Worm (Caenorhabditis elegans) whole organism, L1 larva: ENCODE measurements around the gene Y44A6D.6.

ENCODE experiments used
- C16A3.4 ChIP-seq: fragments of 150-350 bp; optimal IDR thresholded peaks from 2 replicates; lab custom pipeline; 2014; ENCODE audit warnings: missing biosample characterization, missing genetic modification characterization
- F16B12.6 ChIP-seq: fragments of 150-350 bp; optimal IDR thresholded peaks from 2 replicates; lab custom pipeline; 2014; ENCODE audit warnings: missing biosample characterization, missing genetic modification characterization
- Y116A8C.19 ChIP-seq: sonication (generic microtip); optimal IDR thresholded peaks from 2 replicates; lab custom pipeline; 2016; ENCODE audit warnings: missing compliant biosample characterization, missing genetic modification characterization, borderline replicate concordance
- blmp-1 ChIP-seq: fragments of 150-350 bp; optimal IDR thresholded peaks from 2 replicates; lab custom pipeline; 2014; ENCODE audit warnings: missing biosample characterization, missing genetic modification characterization
- ceh-63 ChIP-seq: fragments of 200-800 bp; sonication (Bioruptor generic); optimal IDR thresholded peaks from 2 replicates; lab custom pipeline; 2018; ENCODE audit warnings: mild to moderate bottlenecking, missing genetic modification characterization, missing compliant biosample characterization
- ceh-8 ChIP-seq: fragments of 200-800 bp; sonication (Bioruptor generic); optimal IDR thresholded peaks from 2 replicates; lab custom pipeline; 2018; ENCODE audit warnings: mild to moderate bottlenecking, missing genetic modification characterization, moderate library complexity, missing compliant biosample characterization
- ceh-88 ChIP-seq: fragments of 200-800 bp; sonication (Bioruptor generic); IDR thresholded peaks from 2 replicates; pipeline ENCODE4 v1.3.6; 2022; ENCODE audit warnings: missing genetic modification characterization, missing compliant biosample characterization
- ces-1 ChIP-seq: fragments of 150-350 bp; optimal IDR thresholded peaks from 2 replicates; lab custom pipeline; 2014; ENCODE audit warnings: missing biosample characterization, missing genetic modification reagents, missing genetic modification characterization
- dpl-1 ChIP-seq, 3 experiments: fragments of 150-350 bp in 2 of 3; sonication (generic microtip) in 1 of 3; optimal IDR thresholded peaks; 2 replicates each; lab custom pipeline; 2014 to 2017; ENCODE audit warnings: missing biosample characterization in 3 of 3, missing genetic modification characterization in 3 of 3, missing genetic modification reagents in 3 of 3
- efl-1 ChIP-seq, 4 experiments: fragments of 150-350 bp; optimal IDR thresholded peaks in 3 of 4; peaks in 1 of 4; 1 replicate in 1 of 4; 2 replicates in 3 of 4; lab custom pipeline; 2014; ENCODE audit warnings: missing biosample characterization in 2 of 4, missing genetic modification characterization in 2 of 4, missing genetic modification reagents in 2 of 4
- efl-3 ChIP-seq: fragments of 200-800 bp; sonication (Bioruptor generic); optimal IDR thresholded peaks from 2 replicates; lab custom pipeline; 2018; ENCODE audit warnings: mild to moderate bottlenecking, missing genetic modification characterization, missing compliant biosample characterization
- elt-2 ChIP-seq: sonication (generic microtip); optimal IDR thresholded peaks from 2 replicates; lab custom pipeline; 2016; ENCODE audit warnings: missing genetic modification characterization, mild to moderate bottlenecking, inconsistent platforms, missing compliant biosample characterization, missing genetic modification reagents
- elt-3 ChIP-seq, 6 experiments: fragments of 150-350 bp in 1 of 6; sonication (generic microtip); optimal IDR thresholded peaks; 2 replicates each; lab custom pipeline; 2017 to 2018; ENCODE audit warnings: missing biosample characterization in 6 of 6, missing genetic modification characterization in 6 of 6, inconsistent platforms in 1 of 6
- fkh-10 ChIP-seq: sonication (generic microtip); optimal IDR thresholded peaks from 2 replicates; lab custom pipeline; 2017; ENCODE audit warnings: missing biosample characterization, missing genetic modification reagents, missing genetic modification characterization
- fkh-4 ChIP-seq: sonication (generic microtip); optimal IDR thresholded peaks from 2 replicates; lab custom pipeline; 2016; ENCODE audit warnings: missing compliant biosample characterization, missing genetic modification characterization, borderline replicate concordance
- fkh-8 ChIP-seq: sonication (generic microtip); optimal IDR thresholded peaks from 2 replicates; lab custom pipeline; 2016; ENCODE audit warnings: mild to moderate bottlenecking, missing genetic modification characterization, missing compliant biosample characterization
- grh-1 ChIP-seq: fragments of 200-800 bp; sonication (Bioruptor generic); IDR thresholded peaks from 2 replicates; pipeline ENCODE4 v1.3.6; 2022; ENCODE audit warnings: missing genetic modification reagents, missing genetic modification characterization, missing compliant biosample characterization
- hlh-17 ChIP-seq: fragments of 200-800 bp; sonication (Bioruptor generic); optimal IDR thresholded peaks from 2 replicates; lab custom pipeline; 2018; ENCODE audit warnings: missing genetic modification characterization, mild to moderate bottlenecking, missing compliant biosample characterization, moderate library complexity, borderline replicate concordance
- hlh-4 ChIP-seq: sonication (generic microtip); optimal IDR thresholded peaks from 2 replicates; lab custom pipeline; 2016; ENCODE audit warnings: mild to moderate bottlenecking, missing genetic modification characterization, missing compliant biosample characterization
- hpl-2 ChIP-seq: fragments of 150-350 bp; optimal IDR thresholded peaks from 2 replicates; lab custom pipeline; 2014; ENCODE audit warnings: missing biosample characterization, missing genetic modification reagents, missing genetic modification characterization
- irx-1 ChIP-seq: sonication (generic microtip); optimal IDR thresholded peaks from 2 replicates; lab custom pipeline; 2016; ENCODE audit warnings: missing genetic modification characterization, missing compliant biosample characterization
- isw-1 ChIP-seq: fragments of 200-800 bp; sonication (Bioruptor generic); IDR thresholded peaks from 2 replicates; pipeline ENCODE4 v1.3.6; 2022; ENCODE audit warnings: missing genetic modification characterization, missing compliant biosample characterization
- jun-1 ChIP-seq: fragments of 150-350 bp; optimal IDR thresholded peaks from 2 replicates; lab custom pipeline; 2014; ENCODE audit warnings: missing biosample characterization, missing genetic modification reagents, missing genetic modification characterization
- lin-13 ChIP-seq: fragments of 150-350 bp; optimal IDR thresholded peaks from 2 replicates; lab custom pipeline; 2014; ENCODE audit warnings: missing biosample characterization, missing genetic modification reagents, missing genetic modification characterization
- lin-14 ChIP-seq: fragments of 200-800 bp; sonication (Bioruptor generic); optimal IDR thresholded peaks from 2 replicates; lab custom pipeline; 2018; ENCODE audit warnings: mild to moderate bottlenecking, missing genetic modification characterization, moderate library complexity, missing compliant biosample characterization
- lin-15B ChIP-seq: fragments of 150-350 bp; sonication (generic microtip); optimal IDR thresholded peaks from 3 replicates; lab custom pipeline; 2014; ENCODE audit warnings: missing biosample characterization, missing genetic modification characterization
- lin-35 ChIP-seq, 2 experiments: fragments of 150-350 bp; optimal IDR thresholded peaks; 2 replicates each; lab custom pipeline; 2014; ENCODE audit warnings: missing biosample characterization in 2 of 2, missing genetic modification characterization in 2 of 2, missing genetic modification reagents in 2 of 2
- lin-39 ChIP-seq: fragments of 150-350 bp; optimal IDR thresholded peaks from 2 replicates; lab custom pipeline; 2014; ENCODE audit warnings: missing biosample characterization, missing genetic modification reagents, missing genetic modification characterization
- mef-2 ChIP-seq: fragments of 150-350 bp; optimal IDR thresholded peaks from 2 replicates; lab custom pipeline; 2014; ENCODE audit warnings: missing biosample characterization, missing genetic modification characterization
- mep-1 ChIP-seq: fragments of 150-350 bp; optimal IDR thresholded peaks from 2 replicates; lab custom pipeline; 2014; ENCODE audit warnings: missing biosample characterization, missing genetic modification characterization
- nhr-11 ChIP-seq: fragments of 150-350 bp; optimal IDR thresholded peaks from 2 replicates; lab custom pipeline; 2014; ENCODE audit warnings: missing biosample characterization, missing genetic modification characterization
- nhr-20 ChIP-seq: sonication (generic microtip); optimal IDR thresholded peaks from 2 replicates; lab custom pipeline; 2016; ENCODE audit warnings: mild to moderate bottlenecking, missing genetic modification characterization, missing compliant biosample characterization
- nhr-237 ChIP-seq: fragments of 150-350 bp; optimal IDR thresholded peaks from 2 replicates; lab custom pipeline; 2014; ENCODE audit warnings: missing biosample characterization, missing genetic modification characterization
- nhr-77 ChIP-seq: fragments of 150-350 bp; optimal IDR thresholded peaks from 2 replicates; lab custom pipeline; 2014; ENCODE audit warnings: missing biosample characterization, missing genetic modification characterization
- nhr-84 ChIP-seq: sonication (generic microtip); optimal IDR thresholded peaks from 2 replicates; lab custom pipeline; 2017; ENCODE audit warnings: missing biosample characterization, missing genetic modification characterization
- nhr-85 ChIP-seq: sonication (generic microtip); peaks from one replicate; lab custom pipeline; 2016; ENCODE audit warnings: missing genetic modification characterization, inconsistent platforms, missing compliant biosample characterization
- nhr-90 ChIP-seq: sonication (generic microtip); optimal IDR thresholded peaks from 2 replicates; lab custom pipeline; 2016; ENCODE audit warnings: mild to moderate bottlenecking, missing genetic modification characterization, missing compliant biosample characterization; ENCODE audit not compliant: poor library complexity
- pag-3 ChIP-seq: sonication (generic microtip); optimal IDR thresholded peaks from 2 replicates; lab custom pipeline; 2017; ENCODE audit warnings: missing genetic modification characterization, mild to moderate bottlenecking, missing compliant biosample characterization, antibody characterized with exemption, borderline replicate concordance; ENCODE audit not compliant: insufficient read depth
- pqm-1 ChIP-seq: sonication (generic microtip); optimal IDR thresholded peaks from 3 replicates; lab custom pipeline; 2017; ENCODE audit warnings: missing biosample characterization, missing genetic modification characterization
- rnt-1 ChIP-seq: sonication (generic microtip); optimal IDR thresholded peaks from 2 replicates; lab custom pipeline; 2016; ENCODE audit warnings: mild to moderate bottlenecking, missing genetic modification characterization, moderate library complexity, missing compliant biosample characterization
- skn-1 ChIP-seq: fragments of 150-350 bp; optimal IDR thresholded peaks from 2 replicates; lab custom pipeline; 2014; ENCODE audit warnings: missing biosample characterization, missing genetic modification characterization
- snpc-4 ChIP-seq: fragments of 150-350 bp; optimal IDR thresholded peaks from 2 replicates; lab custom pipeline; 2014; ENCODE audit warnings: missing biosample characterization, missing genetic modification characterization
- snu-23 ChIP-seq: sonication (generic microtip); optimal IDR thresholded peaks from 2 replicates; lab custom pipeline; 2016; ENCODE audit warnings: missing genetic modification characterization, missing compliant biosample characterization
- sox-4 ChIP-seq: sonication (generic microtip); optimal IDR thresholded peaks from 2 replicates; lab custom pipeline; 2016; ENCODE audit warnings: missing genetic modification characterization, missing compliant biosample characterization
- swsn-7 ChIP-seq: sonication (generic microtip); optimal IDR thresholded peaks from 2 replicates; lab custom pipeline; 2016; ENCODE audit warnings: missing genetic modification characterization, missing compliant biosample characterization
- tbx-2 ChIP-seq: sonication (generic microtip); optimal IDR thresholded peaks from 2 replicates; lab custom pipeline; 2016; ENCODE audit warnings: missing genetic modification characterization, missing compliant biosample characterization
- tlp-1 ChIP-seq: fragments of 150-350 bp; optimal IDR thresholded peaks from 2 replicates; lab custom pipeline; 2014; ENCODE audit warnings: missing biosample characterization, missing genetic modification characterization
- unc-130 ChIP-seq: fragments of 150-350 bp; optimal IDR thresholded peaks from 2 replicates; lab custom pipeline; 2017; ENCODE audit warnings: missing biosample characterization, missing genetic modification characterization, inconsistent platforms
- unc-86 ChIP-seq: sonication (generic microtip); optimal IDR thresholded peaks from 2 replicates; lab custom pipeline; 2016; ENCODE audit warnings: missing genetic modification characterization, missing compliant biosample characterization
- unc-98 ChIP-seq: fragments of 200-800 bp; sonication (Bioruptor generic); IDR thresholded peaks from 2 replicates; pipeline ENCODE4 v1.3.6; 2022; ENCODE audit warnings: missing genetic modification characterization, missing compliant biosample characterization
- zag-1 ChIP-seq: fragments of 150-350 bp; optimal IDR thresholded peaks from 2 replicates; lab custom pipeline; 2014; ENCODE audit warnings: missing biosample characterization, missing genetic modification characterization
- zip-4 ChIP-seq: fragments of 200-800 bp; sonication (Bioruptor generic); optimal IDR thresholded peaks from 2 replicates; lab custom pipeline; 2018; ENCODE audit warnings: mild to moderate bottlenecking, missing genetic modification characterization, moderate library complexity, missing compliant biosample characterization
- ztf-4 ChIP-seq: fragments of 150-350 bp; optimal IDR thresholded peaks from 2 replicates; lab custom pipeline; 2014; ENCODE audit warnings: missing biosample characterization, missing genetic modification characterization

Gene Y44A6D.6

ce11 chrV:20828820-20829219 lies 21.7 kb downstream of the Y44A6D.6 start, which contains the start of gene sbt-1:
TSS of gene sbt-1 (minus strand) at chrV:20828881.
- TF ChIP-seq ceh-8, result no peak
- peak; percentile 55 for TF ChIP-seq ces-1 (GFP tag; lab: Kevin White, UChicago)
- no peak for TF ChIP-seq hlh-17 (GFP tag; lab: Kevin White, UChicago)
- peak; percentile 23 for TF ChIP-seq lin-15B
- no peak for TF ChIP-seq nhr-90 (tag; lab: Kevin White, UChicago)
- no peak for TF ChIP-seq ceh-63 (GFP tag; lab: Kevin White, UChicago)
- peak; percentile 69 for TF ChIP-seq isw-1 (GFP tag; lab: Robert Waterston, UW)
- TF ChIP-seq lin-14, result peak; percentile 90
- no peak for TF ChIP-seq C16A3.4
- TF ChIP-seq irx-1 (tag; lab: Kevin White, UChicago), result no peak
- peak; percentile 2 for TF ChIP-seq zag-1
- TF ChIP-seq tlp-1 (tag; lab: Kevin White, UChicago), result no peak
- no peak for TF ChIP-seq efl-3 (GFP tag; lab: Kevin White, UChicago)
- no peak for TF ChIP-seq nhr-11 (tag; lab: Kevin White, UChicago)
- peak; percentile 86 for TF ChIP-seq unc-86 (tag; lab: Kevin White, UChicago)
- TF ChIP-seq unc-98 (GFP tag; lab: Robert Waterston, UW), result no peak
- TF ChIP-seq pqm-1, result no peak
- TF ChIP-seq ceh-88 (GFP tag; lab: Robert Waterston, UW), result no peak
- TF ChIP-seq ztf-4, result no peak
- TF ChIP-seq efl-1 (optimal IDR thresholded peaks at IDR 0.05; lab: Kevin White, UChicago), result peak; percentile 49 to 64
- peak in 1 of 2 experiments; percentile 7 for TF ChIP-seq efl-1 (GFP tag; optimal IDR thresholded peaks at IDR 0.05 in 1 of 2; lab: Kevin White, UChicago)
- peak in 2 of 3 experiments; percentile 22 to 38 for TF ChIP-seq dpl-1 (GFP tag; optimal IDR thresholded peaks at IDR 0.05; lab: Kevin White, UChicago)
- TF ChIP-seq lin-13, result peak; percentile 27
- TF ChIP-seq sox-4 (tag; lab: Kevin White, UChicago), result no peak
- TF ChIP-seq snpc-4 (tag; lab: Kevin White, UChicago), result peak; percentile 18
- peak; percentile 58 for TF ChIP-seq mep-1 (tag; lab: Kevin White, UChicago)
- TF ChIP-seq nhr-84 (tag; lab: Kevin White, UChicago), result no peak
- TF ChIP-seq hpl-2, result no peak
- TF ChIP-seq nhr-237 (tag; lab: Kevin White, UChicago), result no peak
- no peak for TF ChIP-seq pag-3 (tag; lab: Kevin White, UChicago)
- no peak for TF ChIP-seq nhr-85 (tag; lab: Kevin White, UChicago)
- no peak for TF ChIP-seq mef-2
- no peak for TF ChIP-seq Y116A8C.19 (tag; lab: Kevin White, UChicago)
- peak; percentile 93 for TF ChIP-seq fkh-8 (tag; lab: Kevin White, UChicago)
- TF ChIP-seq nhr-77 (tag; lab: Kevin White, UChicago), result no peak
- TF ChIP-seq swsn-7, result peak; percentile 78
- TF ChIP-seq unc-130 (tag; lab: Kevin White, UChicago), result no peak
- TF ChIP-seq grh-1 (GFP tag; lab: Robert Waterston, UW), result no peak
- peak; percentile 63 for TF ChIP-seq tbx-2
- TF ChIP-seq rnt-1 (tag; lab: Kevin White, UChicago), result no peak
- TF ChIP-seq lin-35 (GFP tag; optimal IDR thresholded peaks at IDR 0.05; lab: Kevin White, UChicago), result peak in 1 of 2 experiments; percentile 63
- no peak for TF ChIP-seq hlh-4 (tag; lab: Kevin White, UChicago)
- peak; percentile 64 for TF ChIP-seq snu-23 (GFP tag; lab: Kevin White, UChicago)
- no peak for TF ChIP-seq fkh-4
- no peak for TF ChIP-seq blmp-1 (tag; lab: Kevin White, UChicago)
- peak; percentile 11 for TF ChIP-seq jun-1
- TF ChIP-seq zip-4, result no peak
- peak; percentile 11 for TF ChIP-seq skn-1 (tag; lab: Kevin White, UChicago)
- peak; percentile 5 for TF ChIP-seq nhr-20
- TF ChIP-seq elt-2 (tag; lab: Kevin White, UChicago), result no peak
- TF ChIP-seq elt-3 (tag; optimal IDR thresholded peaks at IDR 0.05; lab: Kevin White, UChicago), result no peak
- TF ChIP-seq lin-39 (tag; lab: Kevin White, UChicago), result no peak
- peak; percentile 2 for TF ChIP-seq F16B12.6
- peak; percentile 75 for TF ChIP-seq fkh-10 (GFP tag; lab: Kevin White, UChicago)
